Fruit fly (Drosophila melanogaster): ENCODE results near the gene CG7512.

DNA sequence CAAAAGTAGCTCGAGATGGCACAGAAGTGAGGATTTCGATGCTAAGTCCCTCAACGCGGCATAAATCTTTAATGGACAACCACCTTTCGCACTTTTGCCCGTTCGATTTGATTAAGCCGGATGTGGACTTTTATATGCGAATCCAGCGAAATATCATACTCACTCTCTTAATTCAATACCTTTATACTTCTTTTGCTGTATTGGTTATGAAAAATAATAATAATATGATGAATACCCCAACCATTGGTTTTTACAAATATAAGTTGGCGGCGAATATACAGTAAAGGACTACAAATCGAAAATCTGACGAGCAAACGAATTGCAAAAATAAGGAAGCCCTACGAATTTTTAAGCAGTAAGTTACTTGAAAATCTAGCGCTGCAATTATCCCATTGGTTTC, 40.5 kb upstream of the CG7512 start, which contains the start of gene Vha16-3:
- no peak for TF ChIP-seq EcR (GFP tag; optimal IDR thresholded peaks at IDR 0.05)
- no peak for TF ChIP-seq CG8159 (tag; optimal IDR thresholded peaks at IDR 0.05)

All from whole organism, pupa.